Worm (Caenorhabditis elegans) whole organism, L2 larva: ENCODE measurements around the gene F16B3.3.

Experiments
- C34F6.9 ChIP-seq: fragments of 150-350 bp; optimal IDR thresholded peaks from 2 replicates; lab custom pipeline; 2014; ENCODE audit warnings: missing biosample characterization, missing genetic modification characterization
- F13H6.1 ChIP-seq: sonication (generic microtip); optimal IDR thresholded peaks from 2 replicates; lab custom pipeline; 2016; ENCODE audit warnings: missing genetic modification characterization, missing compliant biosample characterization
- R02D3.7 ChIP-seq: fragments of 150-350 bp; optimal IDR thresholded peaks from 2 replicates; lab custom pipeline; 2014; ENCODE audit warnings: missing biosample characterization, missing genetic modification characterization
- Y55F3AM.14 ChIP-seq: fragments of 200-800 bp; sonication (Bioruptor generic); optimal IDR thresholded peaks from 2 replicates; lab custom pipeline; 2018; ENCODE audit warnings: mild to moderate bottlenecking, missing genetic modification characterization, missing compliant biosample characterization
- ZK546.5 ChIP-seq: sonication (generic microtip); optimal IDR thresholded peaks from 2 replicates; lab custom pipeline; 2017; ENCODE audit warnings: missing biosample characterization, missing genetic modification characterization
- alr-1 ChIP-seq: fragments of 150-350 bp; optimal IDR thresholded peaks from 2 replicates; lab custom pipeline; 2014; ENCODE audit warnings: missing biosample characterization, missing genetic modification characterization
- ama-1 ChIP-seq: fragments of 150-350 bp; optimal IDR thresholded peaks from 2 replicates; lab custom pipeline; 2018; ENCODE audit warnings: inconsistent platforms
- ceh-16 ChIP-seq: fragments of 150-350 bp; optimal IDR thresholded peaks from 2 replicates; lab custom pipeline; 2014; ENCODE audit warnings: missing biosample characterization, missing genetic modification characterization
- ceh-82 ChIP-seq: fragments of 150-350 bp; optimal IDR thresholded peaks from 2 replicates; lab custom pipeline; 2014; ENCODE audit warnings: missing biosample characterization, missing genetic modification characterization
- crh-2 ChIP-seq: sonication (generic microtip); optimal IDR thresholded peaks from 2 replicates; lab custom pipeline; 2017; ENCODE audit warnings: missing biosample characterization, missing genetic modification characterization
- dmd-4 ChIP-seq: sonication (generic microtip); optimal IDR thresholded peaks from 2 replicates; lab custom pipeline; 2017; ENCODE audit warnings: missing biosample characterization, missing genetic modification characterization
- egl-27 ChIP-seq: sonication (generic microtip); optimal IDR thresholded peaks from 3 replicates; lab custom pipeline; 2017; ENCODE audit warnings: missing biosample characterization, missing genetic modification reagents, missing genetic modification characterization
- elt-1 ChIP-seq: fragments of 150-350 bp; optimal IDR thresholded peaks from 2 replicates; lab custom pipeline; 2014; ENCODE audit warnings: missing biosample characterization, missing genetic modification characterization
- elt-3 ChIP-seq: sonication (generic microtip); optimal IDR thresholded peaks from 2 replicates; lab custom pipeline; 2017; ENCODE audit warnings: missing biosample characterization, missing genetic modification characterization
- fos-1 ChIP-seq: fragments of 150-350 bp; optimal IDR thresholded peaks from 2 replicates; lab custom pipeline; 2014; ENCODE audit warnings: missing biosample characterization, missing genetic modification characterization
- gmeb-1 ChIP-seq: fragments of 150-350 bp; optimal IDR thresholded peaks from 2 replicates; lab custom pipeline; 2014; ENCODE audit warnings: missing biosample characterization, missing genetic modification characterization
- lin-11 ChIP-seq: fragments of 150-350 bp; sonication (generic microtip); optimal IDR thresholded peaks from 2 replicates; lab custom pipeline; 2014; ENCODE audit warnings: missing biosample characterization, missing genetic modification characterization, inconsistent platforms, mixed read lengths
- lin-13 ChIP-seq: fragments of 150-350 bp; optimal IDR thresholded peaks from 2 replicates; lab custom pipeline; 2014; ENCODE audit warnings: missing biosample characterization, missing genetic modification reagents, missing genetic modification characterization
- lin-39 ChIP-seq: fragments of 150-350 bp; optimal IDR thresholded peaks from 2 replicates; lab custom pipeline; 2014; ENCODE audit warnings: missing biosample characterization, missing genetic modification reagents, missing genetic modification characterization
- lsy-2 ChIP-seq, 2 experiments: fragments of 150-350 bp in 1 of 2; sonication (generic microtip) in 1 of 2; optimal IDR thresholded peaks; 2 replicates each; lab custom pipeline; 2014 to 2017; ENCODE audit warnings: missing biosample characterization in 2 of 2, missing genetic modification characterization in 2 of 2
- mdl-1 ChIP-seq, 2 experiments: fragments of 150-350 bp in 1 of 2; sonication (generic microtip) in 1 of 2; optimal IDR thresholded peaks; 2 replicates each; lab custom pipeline; 2017; ENCODE audit warnings: missing biosample characterization in 2 of 2, missing genetic modification characterization in 2 of 2
- nhr-10 ChIP-seq: sonication (generic microtip); optimal IDR thresholded peaks from 2 replicates; lab custom pipeline; 2017; ENCODE audit warnings: missing biosample characterization, missing genetic modification characterization
- nhr-129 ChIP-seq: fragments of 150-350 bp; optimal IDR thresholded peaks from 2 replicates; lab custom pipeline; 2014; ENCODE audit warnings: missing biosample characterization, missing genetic modification characterization
- nhr-21 ChIP-seq: fragments of 150-350 bp; optimal IDR thresholded peaks from 2 replicates; lab custom pipeline; 2014; ENCODE audit warnings: missing biosample characterization, missing genetic modification characterization
- nhr-23 ChIP-seq: fragments of 150-350 bp; optimal IDR thresholded peaks from 2 replicates; lab custom pipeline; 2014; ENCODE audit warnings: missing biosample characterization, missing genetic modification reagents, missing genetic modification characterization
- nhr-237 ChIP-seq: fragments of 150-350 bp; optimal IDR thresholded peaks from 2 replicates; lab custom pipeline; 2014; ENCODE audit warnings: missing biosample characterization, missing genetic modification characterization
- nhr-25 ChIP-seq: fragments of 150-350 bp; sonication (generic microtip); optimal IDR thresholded peaks from 3 replicates; lab custom pipeline; 2014; ENCODE audit warnings: missing biosample characterization, missing genetic modification characterization
- nhr-6 ChIP-seq: fragments of 150-350 bp; optimal IDR thresholded peaks from 2 replicates; lab custom pipeline; 2014; ENCODE audit warnings: missing biosample characterization, missing genetic modification characterization
- sem-4 ChIP-seq: fragments of 150-350 bp; optimal IDR thresholded peaks from 2 replicates; lab custom pipeline; 2014; ENCODE audit warnings: missing biosample characterization, missing genetic modification reagents, missing genetic modification characterization
- skn-1 ChIP-seq: sonication (generic microtip); optimal IDR thresholded peaks from 2 replicates; lab custom pipeline; 2017; ENCODE audit warnings: missing biosample characterization, missing genetic modification characterization
- sma-9 ChIP-seq, 2 experiments: fragments of 150-350 bp in 1 of 2; sonication (generic microtip) in 1 of 2; optimal IDR thresholded peaks; 2 replicates each; lab custom pipeline; 2014 to 2016; ENCODE audit warnings: missing genetic modification characterization in 2 of 2, mild to moderate bottlenecking in 1 of 2, missing biosample characterization in 1 of 2, missing compliant biosample characterization in 1 of 2, missing genetic modification reagents in 1 of 2, moderate library complexity in 1 of 2
- unc-39 ChIP-seq: fragments of 150-350 bp; optimal IDR thresholded peaks from 2 replicates; lab custom pipeline; 2014; ENCODE audit warnings: missing biosample characterization, missing genetic modification characterization
- unc-55 ChIP-seq: fragments of 150-350 bp; sonication (generic microtip); optimal IDR thresholded peaks from 3 replicates; lab custom pipeline; 2014; ENCODE audit warnings: missing biosample characterization, missing genetic modification reagents, missing genetic modification characterization
- unc-62 ChIP-seq: fragments of 150-350 bp; optimal IDR thresholded peaks from 2 replicates; lab custom pipeline; 2014; ENCODE audit warnings: missing biosample characterization, missing genetic modification reagents, missing genetic modification characterization
- ztf-1 ChIP-seq: fragments of 200-800 bp; sonication (Bioruptor generic); conservative IDR thresholded peaks from 2 replicates; pipeline ENCODE4 v1.3.6; 2022; ENCODE audit warnings: missing genetic modification characterization, missing compliant biosample characterization
- ztf-4 ChIP-seq: fragments of 150-350 bp; optimal IDR thresholded peaks from 2 replicates; lab custom pipeline; 2014; ENCODE audit warnings: missing biosample characterization, missing genetic modification characterization

The F16B3.3 gene

ce11 chrV:1358051-1358450 lies 40.3 kb upstream of the F16B3.3 start, which contains the start of gene Y75B7AL.2:
TSS of gene Y75B7AL.2 (minus strand) at chrV:1358151.
- TF ChIP-seq lin-11 (tag; lab: Kevin White, UChicago): no peak
- no peak for TF ChIP-seq sem-4
- TF ChIP-seq egl-27 (tag; lab: Kevin White, UChicago): no peak
- no peak for TF ChIP-seq skn-1
- no peak for TF ChIP-seq nhr-129 (tag; lab: Kevin White, UChicago)
- no peak for TF ChIP-seq F13H6.1 (tag; lab: Kevin White, UChicago)
- TF ChIP-seq ztf-1 (GFP tag; lab: Robert Waterston, UW): no peak
- TF ChIP-seq unc-55 (GFP tag; lab: Kevin White, UChicago): no peak

ce11 chrV:1355297-1355696 lies 37.6 kb upstream of the F16B3.3 start:
- TF ChIP-seq nhr-23 (tag; lab: Kevin White, UChicago) (no peak), ceh-16 (no peak), alr-1 (no peak), nhr-25 (tag; lab: Kevin White, UChicago) (no peak), ztf-1 (GFP tag; lab: Robert Waterston, UW) (no peak)

ce11 chrV:1352321-1352720 lies 34.6 kb upstream of the F16B3.3 start:
- TF ChIP-seq sma-9 (GFP tag; optimal IDR thresholded peaks at IDR 0.05; lab: Kevin White, UChicago) (no peak), sma-9 (tag; optimal IDR thresholded peaks at IDR 0.05; lab: Kevin White, UChicago) (no peak), gmeb-1 (no peak), ztf-4 (tag; lab: Kevin White, UChicago) (no peak), nhr-21 (no peak), fos-1 (tag; lab: Kevin White, UChicago) (no peak), ama-1 (no peak), skn-1 (no peak), alr-1 (no peak), sem-4 (no peak), lin-13 (GFP tag; lab: Kevin White, UChicago) (no peak), ZK546.5 (tag; lab: Kevin White, UChicago) (no peak), mdl-1 (tag; optimal IDR thresholded peaks at IDR 0.05; lab: Kevin White, UChicago) (no peak), nhr-237 (tag; lab: Kevin White, UChicago) (no peak), nhr-6 (no peak), unc-62 (GFP tag; lab: Kevin White, UChicago) (no peak)

ce11 chrV:1351826-1352225 lies 34.1 kb upstream of the F16B3.3 start, which contains the start of gene glb-33:
TSS of gene glb-33 (plus strand) at chrV:1352126.
- TF ChIP-seq Y55F3AM.14 (GFP tag; lab: Kevin White, UChicago) (no peak), crh-2 (tag; lab: Kevin White, UChicago) (no peak), gmeb-1 (no peak), dmd-4 (tag; lab: Kevin White, UChicago) (no peak), elt-1 (tag; lab: Kevin White, UChicago) (no peak), R02D3.7 (no peak), nhr-10 (tag; lab: Kevin White, UChicago) (no peak), nhr-129 (tag; lab: Kevin White, UChicago) (no peak), ztf-1 (GFP tag; lab: Robert Waterston, UW) (no peak), F13H6.1 (tag; lab: Kevin White, UChicago) (no peak), lin-39 (tag; lab: Kevin White, UChicago) (no peak), nhr-6 (no peak)

ce11 chrV:1349802-1350201 lies 32.1 kb upstream of the F16B3.3 start:
- TF ChIP-seq sem-4 (peak; percentile 65), skn-1 (no peak), C34F6.9 (tag; lab: Kevin White, UChicago) (peak; percentile 15), sma-9 (GFP tag; optimal IDR thresholded peaks at IDR 0.05; lab: Kevin White, UChicago) (peak; percentile 9), sma-9 (tag; optimal IDR thresholded peaks at IDR 0.05; lab: Kevin White, UChicago) (no peak), Y55F3AM.14 (GFP tag; lab: Kevin White, UChicago) (no peak), ztf-4 (tag; lab: Kevin White, UChicago) (no peak)
- TF ChIP-seq, all 48 proteins: peak for 3

ce11 chrV:1342712-1343111 lies 25.0 kb upstream of the F16B3.3 start:
- no peak for TF ChIP-seq fos-1 (tag; lab: Kevin White, UChicago)
- no peak for TF ChIP-seq ztf-4 (tag; lab: Kevin White, UChicago)
- TF ChIP-seq lsy-2 (tag; optimal IDR thresholded peaks at IDR 0.05; lab: Kevin White, UChicago): no peak
- TF ChIP-seq mdl-1 (tag; optimal IDR thresholded peaks at IDR 0.05; lab: Kevin White, UChicago): no peak
- no peak for TF ChIP-seq ztf-1 (GFP tag; lab: Robert Waterston, UW)
- TF ChIP-seq elt-3: no peak
- TF ChIP-seq unc-39 (tag; lab: Kevin White, UChicago): no peak
- no peak for TF ChIP-seq egl-27 (tag; lab: Kevin White, UChicago)
- TF ChIP-seq C34F6.9 (tag; lab: Kevin White, UChicago): no peak
- TF ChIP-seq lin-11 (tag; lab: Kevin White, UChicago): no peak
- no peak for TF ChIP-seq ceh-82 (tag; lab: Kevin White, UChicago)
- no peak for TF ChIP-seq F13H6.1 (tag; lab: Kevin White, UChicago)
- TF ChIP-seq R02D3.7: no peak
